Fruit fly (Drosophila melanogaster) whole organism, prepupa: Measurements from ENCODE around the gene CG3386.
A peak's percentile ranks its signal among the peaks of the same experiment; 100 is the strongest.

Source experiments
- CG10669 ChIP-seq: fragments of 200-800 bp; sonication (Bioruptor generic); optimal IDR thresholded peaks from 3 replicates; lab custom pipeline; 2018; ENCODE audit warnings: missing biosample characterization, mild to moderate bottlenecking, missing genetic modification characterization, moderate library complexity
- CG11294 ChIP-seq: fragments of 200-800 bp; sonication (Bioruptor generic); IDR thresholded peaks from 2 replicates; pipeline ENCODE4 v1.3.6; 2022; ENCODE audit warnings: missing biosample characterization, missing genetic modification characterization
- CG11762 ChIP-seq: fragments of 200-800 bp; sonication (Bioruptor generic); optimal IDR thresholded peaks from 3 replicates; lab custom pipeline; 2016; ENCODE audit warnings: missing biosample characterization, missing genetic modification characterization; ENCODE audit not compliant: insufficient read depth
- CG15336 ChIP-seq: fragments of 200-800 bp; sonication (Bioruptor generic); IDR thresholded peaks from 2 replicates; pipeline ENCODE4 v1.3.6; 2022; ENCODE audit warnings: missing biosample characterization, missing genetic modification characterization
- CG16779 ChIP-seq: fragments of 200-800 bp; sonication (Bioruptor generic); optimal IDR thresholded peaks from 3 replicates; lab custom pipeline; 2017; ENCODE audit warnings: missing biosample characterization, mild to moderate bottlenecking, missing genetic modification characterization
- CG31627 ChIP-seq: fragments of 200-800 bp; sonication (Bioruptor generic); optimal IDR thresholded peaks from 3 replicates; lab custom pipeline; 2016; ENCODE audit warnings: missing biosample characterization, missing genetic modification characterization
- CG34406 ChIP-seq: fragments of 200-800 bp; sonication (Bioruptor generic); optimal IDR thresholded peaks from 3 replicates; lab custom pipeline; 2016; ENCODE audit warnings: missing biosample characterization, missing genetic modification characterization
- CG4318 ChIP-seq: fragments of 200-800 bp; sonication (Bioruptor generic); optimal IDR thresholded peaks from 3 replicates; lab custom pipeline; 2017; ENCODE audit warnings: missing biosample characterization, mild to moderate bottlenecking, missing genetic modification characterization
- CG6276 ChIP-seq: fragments of 200-800 bp; sonication (Bioruptor generic); optimal IDR thresholded peaks from 2 replicates; lab custom pipeline; 2017; ENCODE audit warnings: missing biosample characterization, mild to moderate bottlenecking, missing genetic modification characterization
- CG6792 ChIP-seq: fragments of 200-800 bp; sonication (Bioruptor generic); optimal IDR thresholded peaks from 3 replicates; lab custom pipeline; 2016; ENCODE audit warnings: missing biosample characterization, missing genetic modification characterization
- CG6808 ChIP-seq: fragments of 200-800 bp; sonication (Bioruptor generic); optimal IDR thresholded peaks from 3 replicates; lab custom pipeline; 2017; ENCODE audit warnings: missing biosample characterization, missing genetic modification characterization, mild to moderate bottlenecking, moderate library complexity, missing genetic modification reagents
- CG7368 ChIP-seq: fragments of 200-800 bp; sonication (Bioruptor generic); optimal IDR thresholded peaks from 3 replicates; lab custom pipeline; 2016; ENCODE audit warnings: missing biosample characterization, missing genetic modification characterization
- CG8319 ChIP-seq: fragments of 200-800 bp; sonication (Bioruptor generic); optimal IDR thresholded peaks from 3 replicates; lab custom pipeline; 2016; ENCODE audit warnings: missing biosample characterization, missing genetic modification characterization
- CG9139 ChIP-seq: fragments of 200-800 bp; sonication (Bioruptor generic); optimal IDR thresholded peaks from 3 replicates; lab custom pipeline; 2017; ENCODE audit warnings: missing biosample characterization, mild to moderate bottlenecking, missing genetic modification characterization
- Eip75B ChIP-seq: fragments of 200-800 bp; sonication (Bioruptor generic); optimal IDR thresholded peaks from 3 replicates; lab custom pipeline; 2016; ENCODE audit warnings: missing biosample characterization, missing genetic modification characterization
- Eip78C ChIP-seq: fragments of 200-800 bp; sonication (Bioruptor generic); peaks from one replicate; lab custom pipeline; 2016; ENCODE audit warnings: missing biosample characterization, missing genetic modification characterization
- Ets21C ChIP-seq: fragments of 200-800 bp; sonication (Bioruptor generic); optimal IDR thresholded peaks from 3 replicates; lab custom pipeline; 2016; ENCODE audit warnings: missing biosample characterization, missing genetic modification characterization
- Ets96B ChIP-seq: fragments of 200-800 bp; optimal IDR thresholded peaks from 2 replicates; lab custom pipeline; 2019; ENCODE audit warnings: missing biosample characterization, mild to moderate bottlenecking, missing genetic modification characterization, moderate library complexity
- Gug ChIP-seq: fragments of 200-800 bp; sonication (Bioruptor generic); IDR thresholded peaks from 2 replicates; pipeline ENCODE4 v1.3.6; 2022; ENCODE audit warnings: missing biosample characterization, missing genetic modification characterization
- Hr38 ChIP-seq: sonication (Bioruptor generic); optimal IDR thresholded peaks from 2 replicates; lab custom pipeline; 2016; ENCODE audit warnings: missing biosample characterization, missing genetic modification characterization
- Hr39 ChIP-seq: fragments of 200-800 bp; sonication (Bioruptor generic); optimal IDR thresholded peaks from 2 replicates; lab custom pipeline; 2016; ENCODE audit warnings: missing biosample characterization, missing genetic modification characterization
- Hr4 ChIP-seq: fragments of 200-800 bp; sonication (Bioruptor generic); optimal IDR thresholded peaks from 3 replicates; lab custom pipeline; 2016; ENCODE audit warnings: missing biosample characterization, missing genetic modification characterization
- Lpt ChIP-seq: fragments of 200-800 bp; sonication (Bioruptor generic); optimal IDR thresholded peaks from 3 replicates; lab custom pipeline; 2016; ENCODE audit warnings: missing biosample characterization, missing genetic modification characterization
- OdsH ChIP-seq: fragments of 200-800 bp; sonication (Bioruptor generic); optimal IDR thresholded peaks from 3 replicates; lab custom pipeline; 2016; ENCODE audit warnings: missing biosample characterization, missing genetic modification characterization
- Smox ChIP-seq: fragments of 200-800 bp; sonication (Bioruptor generic); optimal IDR thresholded peaks from 3 replicates; lab custom pipeline; 2016; ENCODE audit warnings: missing biosample characterization, missing genetic modification characterization
- achi ChIP-seq: fragments of 200-800 bp; sonication (Bioruptor generic); optimal IDR thresholded peaks from 3 replicates; lab custom pipeline; 2016; ENCODE audit warnings: missing biosample characterization, missing genetic modification characterization
- acj6 ChIP-seq: fragments of 200-800 bp; sonication (Bioruptor generic); optimal IDR thresholded peaks from 3 replicates; lab custom pipeline; 2016; ENCODE audit warnings: missing biosample characterization, missing genetic modification characterization
- dac ChIP-seq: fragments of 200-800 bp; sonication (Bioruptor generic); optimal IDR thresholded peaks from 2 replicates; lab custom pipeline; 2017; ENCODE audit warnings: missing biosample characterization, mild to moderate bottlenecking, missing genetic modification characterization
- dsx ChIP-seq: fragments of 200-800 bp; optimal IDR thresholded peaks from 3 replicates; lab custom pipeline; 2019; ENCODE audit warnings: missing biosample characterization, mild to moderate bottlenecking, missing genetic modification characterization, moderate library complexity; ENCODE audit not compliant: poor library complexity, severe bottlenecking
- eg ChIP-seq: fragments of 200-800 bp; sonication (Bioruptor generic); IDR thresholded peaks from 3 replicates; pipeline ENCODE4 v1.3.6; 2022; ENCODE audit warnings: missing biosample characterization, missing genetic modification characterization
- esn ChIP-seq: fragments of 200-800 bp; sonication (Bioruptor generic); optimal IDR thresholded peaks from 2 replicates; lab custom pipeline; 2016; ENCODE audit warnings: missing biosample characterization, mild to moderate bottlenecking, missing genetic modification characterization, moderate library complexity
- fd59A ChIP-seq: fragments of 200-800 bp; sonication (Bioruptor generic); optimal IDR thresholded peaks from 2 replicates; lab custom pipeline; 2017; ENCODE audit warnings: missing biosample characterization, mild to moderate bottlenecking, missing genetic modification characterization, missing genetic modification reagents
- fd85E ChIP-seq: fragments of 200-800 bp; sonication (Bioruptor generic); optimal IDR thresholded peaks from 3 replicates; lab custom pipeline; 2016; ENCODE audit warnings: missing biosample characterization, missing genetic modification characterization
- lz ChIP-seq: fragments of 200-800 bp; sonication (Bioruptor generic); optimal IDR thresholded peaks from 3 replicates; lab custom pipeline; 2016; ENCODE audit warnings: missing biosample characterization, missing genetic modification characterization
- net ChIP-seq: fragments of 200-800 bp; sonication (Bioruptor generic); optimal IDR thresholded peaks from 3 replicates; lab custom pipeline; 2016; ENCODE audit warnings: missing biosample characterization, missing genetic modification characterization
- pdm3 ChIP-seq: fragments of 200-800 bp; sonication (Bioruptor generic); optimal IDR thresholded peaks from 3 replicates; lab custom pipeline; 2016; ENCODE audit warnings: missing biosample characterization, missing genetic modification characterization
- salr ChIP-seq, 2 experiments: fragments of 200-800 bp; sonication (Bioruptor generic); optimal IDR thresholded peaks; 3 replicates each; lab custom pipeline; 2016 to 2018; ENCODE audit warnings: missing biosample characterization in 2 of 2, missing genetic modification characterization in 2 of 2, mild to moderate bottlenecking in 1 of 2
- svp ChIP-seq: fragments of 200-800 bp; sonication (Bioruptor generic); peaks from one replicate; lab custom pipeline; 2016; ENCODE audit warnings: missing biosample characterization, missing genetic modification characterization

Gene CG3386

DNA sequence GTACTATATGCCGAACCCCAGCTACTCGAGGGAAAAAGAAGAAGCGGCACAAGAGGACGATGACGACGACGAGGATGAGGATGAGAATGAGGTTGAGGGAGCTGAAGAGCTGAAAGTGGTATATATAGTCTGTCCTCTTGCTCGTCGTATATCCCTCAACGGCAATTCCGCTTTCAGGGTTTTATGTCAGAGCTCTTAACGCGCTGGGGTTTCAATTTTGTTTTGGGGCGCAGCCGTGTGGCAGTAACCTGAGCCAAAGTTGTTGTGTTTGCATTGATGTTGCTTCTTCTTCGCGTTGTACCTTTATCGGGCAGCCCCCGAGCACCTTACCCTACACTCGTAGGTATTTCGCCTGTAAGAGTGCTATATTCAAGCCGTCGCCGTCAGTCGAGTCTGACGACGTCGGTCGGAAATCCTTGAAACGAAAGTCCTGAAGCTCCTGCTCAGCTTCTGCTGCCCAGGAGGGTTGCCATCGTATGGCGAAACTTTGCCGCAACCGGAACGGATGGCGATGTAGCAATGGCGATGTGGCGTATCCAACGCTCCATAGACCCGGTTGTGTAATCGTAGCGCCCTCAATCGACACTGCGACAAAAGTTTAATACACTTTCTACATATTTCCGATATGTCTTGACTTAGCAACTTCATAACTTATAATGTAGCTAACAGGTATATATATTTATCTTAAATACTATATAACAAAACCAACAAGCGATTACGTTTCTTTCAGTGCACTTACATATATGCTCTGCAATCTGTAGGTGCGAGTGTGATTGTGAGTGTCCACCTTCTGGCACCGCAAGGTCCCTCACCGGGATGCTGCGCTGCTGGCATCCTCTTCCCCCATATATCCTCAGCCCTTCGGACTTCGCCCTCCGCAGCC, 22.6 kb upstream of the CG3386 start (continued):
- TF ChIP-seq CG6276 (GFP tag; lab: Kevin White, UChicago) (peak; percentile 3), CG31627 (GFP tag; lab: Kevin White, UChicago) (peak; percentile 1), Eip78C (GFP tag; lab: Kevin White, UChicago) (peak; percentile 83), acj6 (peak; percentile 33), svp (GFP tag; lab: Kevin White, UChicago) (peak; percentile 77), CG9139 (GFP tag; lab: Kevin White, UChicago) (no peak), CG6792 (peak; percentile 32), Hr39 (GFP tag; lab: Kevin White, UChicago) (peak; percentile 4), CG16779 (tag; lab: Kevin White, UChicago) (no peak), achi (GFP tag; lab: Kevin White, UChicago) (peak; percentile 47), esn (GFP tag; lab: Kevin White, UChicago) (peak; percentile 35), fd85E (no peak), CG10669 (GFP tag; lab: Kevin White, UChicago) (peak; percentile 52), CG34406 (peak; percentile 48), CG4318 (no peak), pdm3 (GFP tag; lab: Kevin White, UChicago) (peak; percentile 30), Lpt (GFP tag; lab: Kevin White, UChicago) (no peak), Hr4 (peak; percentile 48), lz (GFP tag; lab: Kevin White, UChicago) (peak; percentile 19), salr (GFP tag; optimal IDR thresholded peaks at IDR 0.05; lab: Kevin White, UChicago) (peak in 1 of 2 experiments; percentile 27), dsx (peak; percentile 38), CG8319 (no peak), Ets21C (GFP tag; lab: Kevin White, UChicago) (no peak), CG15336 (GFP tag; lab: Robert Waterston, UW) (peak; percentile 55), CG11294 (GFP tag; lab: Robert Waterston, UW) (peak; percentile 40; the same call in 1 of the 2 replicates), Hr38 (no peak), net (GFP tag; lab: Kevin White, UChicago) (no peak)

DNA sequence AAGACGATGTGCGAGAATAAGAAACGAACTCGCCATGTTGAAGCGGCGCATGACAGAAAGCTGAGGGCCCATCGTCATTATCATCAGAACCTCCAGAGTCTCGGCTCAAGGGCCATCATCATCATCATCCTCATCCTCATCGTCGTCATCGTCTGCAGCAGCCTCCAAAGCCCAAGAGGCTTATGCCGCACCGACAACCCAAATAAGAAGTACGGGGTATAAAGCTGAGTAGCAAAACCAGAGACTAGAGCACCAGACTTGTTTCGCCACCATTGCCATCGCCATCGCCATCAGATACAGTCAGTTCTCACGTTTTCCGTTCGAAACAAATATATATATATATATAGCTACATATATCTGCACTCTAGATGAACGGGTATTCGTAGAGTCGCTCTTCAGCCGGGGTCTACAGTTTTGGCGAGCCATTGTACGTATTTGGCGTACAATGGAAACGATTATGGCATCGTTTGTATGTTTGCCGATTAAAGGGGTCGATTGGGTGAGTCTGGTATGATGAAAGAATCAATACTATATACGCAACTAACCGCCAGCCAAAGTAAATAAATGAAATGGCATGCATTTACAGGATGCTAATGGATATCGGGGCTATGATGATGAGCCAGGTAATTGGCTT, 21.0 kb upstream of the CG3386 start:
- no peak for TF ChIP-seq CG6792
- TF ChIP-seq pdm3 (GFP tag; lab: Kevin White, UChicago): no peak
- no peak for TF ChIP-seq CG4318
- no peak for TF ChIP-seq Hr38
- TF ChIP-seq Smox (GFP tag; lab: Kevin White, UChicago): no peak
- no peak for TF ChIP-seq CG7368 (GFP tag; lab: Kevin White, UChicago)
- TF ChIP-seq dac (GFP tag; lab: Kevin White, UChicago): no peak
- peak; percentile 47 for TF ChIP-seq svp (GFP tag; lab: Kevin White, UChicago)
- TF ChIP-seq Gug (GFP tag; lab: Robert Waterston, UW): no peak
- TF ChIP-seq Eip78C (GFP tag; lab: Kevin White, UChicago): peak; percentile 18
- no peak for TF ChIP-seq esn (GFP tag; lab: Kevin White, UChicago)
- no peak for TF ChIP-seq fd85E
- no peak for TF ChIP-seq Ets96B
- no peak for TF ChIP-seq CG9139 (GFP tag; lab: Kevin White, UChicago)
- TF ChIP-seq CG11762 (GFP tag; lab: Kevin White, UChicago): no peak
- no peak for TF ChIP-seq CG6808 (GFP tag; lab: Kevin White, UChicago)
- TF ChIP-seq CG15336 (GFP tag; lab: Robert Waterston, UW): 0 out of 2 replicates have a peak, but pooled peaks have one; percentile 12
- TF ChIP-seq OdsH: no peak
- no peak for TF ChIP-seq CG31627 (GFP tag; lab: Kevin White, UChicago)
- no peak for TF ChIP-seq net (GFP tag; lab: Kevin White, UChicago)
- no peak for TF ChIP-seq eg
- no peak for TF ChIP-seq Eip75B (GFP tag; lab: Kevin White, UChicago)
- no peak for TF ChIP-seq CG11294 (GFP tag; lab: Robert Waterston, UW)
- TF ChIP-seq dsx: no peak
- TF ChIP-seq fd59A (GFP tag; lab: Kevin White, UChicago): no peak
